Worm (Caenorhabditis elegans) whole organism, late embryonic: Measurements from ENCODE around the gene T28D9.1.

Source experiments
- K02D7.2 ChIP-seq: sonication (generic microtip); optimal IDR thresholded peaks from 2 replicates; lab custom pipeline; 2017; ENCODE audit warnings: mild to moderate bottlenecking, missing genetic modification characterization, missing compliant biosample characterization
- ama-1 ChIP-seq: fragments of 150-350 bp; optimal IDR thresholded peaks from 2 replicates; lab custom pipeline; 2014
- ceh-19 ChIP-seq: fragments of 200-800 bp; sonication (Bioruptor generic); optimal IDR thresholded peaks from 2 replicates; lab custom pipeline; 2018; ENCODE audit warnings: mild to moderate bottlenecking, missing genetic modification characterization, missing compliant biosample characterization
- ceh-34 ChIP-seq: sonication (generic microtip); optimal IDR thresholded peaks from 2 replicates; lab custom pipeline; 2016; ENCODE audit warnings: mild to moderate bottlenecking, missing genetic modification characterization, missing compliant biosample characterization
- ceh-9 ChIP-seq: sonication (generic microtip); optimal IDR thresholded peaks from 2 replicates; lab custom pipeline; 2016; ENCODE audit warnings: mild to moderate bottlenecking, missing genetic modification characterization, inconsistent platforms, missing compliant biosample characterization
- dve-1 ChIP-seq: sonication (generic microtip); optimal IDR thresholded peaks from 2 replicates; lab custom pipeline; 2017; ENCODE audit warnings: antibody characterized with exemption, mild to moderate bottlenecking, missing genetic modification characterization, missing compliant biosample characterization
- ets-4 ChIP-seq: sonication (generic microtip); optimal IDR thresholded peaks from 2 replicates; lab custom pipeline; 2016; ENCODE audit warnings: missing genetic modification characterization, missing compliant biosample characterization
- pag-3 ChIP-seq: sonication (generic microtip); optimal IDR thresholded peaks from 2 replicates; lab custom pipeline; 2016; ENCODE audit warnings: missing compliant biosample characterization, missing genetic modification characterization, borderline replicate concordance
- pha-2 ChIP-seq: sonication (generic microtip); optimal IDR thresholded peaks from 2 replicates; lab custom pipeline; 2017; ENCODE audit warnings: mild to moderate bottlenecking, missing genetic modification characterization, missing compliant biosample characterization
- pha-4 ChIP-seq: fragments of 150-350 bp; optimal IDR thresholded peaks from 2 replicates; lab custom pipeline; 2018; ENCODE audit warnings: missing biosample characterization, missing genetic modification reagents, missing genetic modification characterization

ce11 chrII:6523940-6524339, 31.7 kb downstream of the T28D9.1 start:
- no peak for TF ChIP-seq ceh-34
- TF ChIP-seq K02D7.2 (tag; lab: Kevin White, UChicago) = no peak
- TF ChIP-seq pha-4 = no peak
- TF ChIP-seq ceh-19 (GFP tag; lab: Kevin White, UChicago) = no peak
- TF ChIP-seq ceh-9 (tag; lab: Kevin White, UChicago) = no peak
- TF ChIP-seq pha-2 = no peak
- no peak for TF ChIP-seq dve-1
- no peak for TF ChIP-seq ama-1
- no peak for TF ChIP-seq pag-3
- no peak for TF ChIP-seq ets-4 (tag; lab: Kevin White, UChicago)
